Fruit fly (Drosophila melanogaster): Measurements from ENCODE around the gene SC35.

dm6 chr2L:12481758-12482157, 47.3 kb upstream of the SC35 start:
- no peak for TF ChIP-seq CTCF (optimal IDR thresholded peaks at IDR 0.05)
- TF ChIP-seq CG8478 (optimal IDR thresholded peaks at IDR 0.05), result no peak

Measured in S2 (cell line).